Worm (Caenorhabditis elegans) whole organism, L2 larva: ENCODE measurements around the gene F46B6.2.

Experiments used
- fos-1 ChIP-seq: fragments of 150-350 bp; optimal IDR thresholded peaks from 2 replicates; lab custom pipeline; 2014; ENCODE audit warnings: missing biosample characterization, missing genetic modification characterization
- snpc-4 ChIP-seq: fragments of 150-350 bp; optimal IDR thresholded peaks from 2 replicates; lab custom pipeline; 2014; ENCODE audit warnings: missing biosample characterization, missing genetic modification characterization

- TF ChIP-seq snpc-4 (no peak), fos-1 (no peak)
Observed at ce11 chrV:9731852-9732251, 40.2 kb upstream of the F46B6.2 start.
